Fruit fly (Drosophila melanogaster) whole organism, prepupa: ENCODE measurements around the gene CG31347.

Experiments
- Blimp-1 ChIP-seq: fragments of 200-800 bp; sonication (Bioruptor generic); optimal IDR thresholded peaks from 3 replicates; lab custom pipeline; 2017; ENCODE audit warnings: missing biosample characterization, missing genetic modification characterization, mild to moderate bottlenecking, moderate library complexity, missing genetic modification reagents
- CG10631 ChIP-seq: fragments of 200-800 bp; sonication (Bioruptor generic); optimal IDR thresholded peaks from 2 replicates; lab custom pipeline; 2016; ENCODE audit warnings: missing biosample characterization, missing genetic modification characterization
- CG10669 ChIP-seq: fragments of 200-800 bp; sonication (Bioruptor generic); optimal IDR thresholded peaks from 3 replicates; lab custom pipeline; 2018; ENCODE audit warnings: missing biosample characterization, mild to moderate bottlenecking, missing genetic modification characterization, moderate library complexity
- CG11294 ChIP-seq: fragments of 200-800 bp; sonication (Bioruptor generic); IDR thresholded peaks from 2 replicates; pipeline ENCODE4 v1.3.6; 2022; ENCODE audit warnings: missing biosample characterization, missing genetic modification characterization
- CG11762 ChIP-seq: fragments of 200-800 bp; sonication (Bioruptor generic); optimal IDR thresholded peaks from 3 replicates; lab custom pipeline; 2016; ENCODE audit warnings: missing biosample characterization, missing genetic modification characterization; ENCODE audit not compliant: insufficient read depth
- CG3032 ChIP-seq: fragments of 200-800 bp; optimal IDR thresholded peaks from 2 replicates; lab custom pipeline; 2019; ENCODE audit warnings: missing biosample characterization, mild to moderate bottlenecking, missing genetic modification characterization, moderate library complexity
- CG31627 ChIP-seq: fragments of 200-800 bp; sonication (Bioruptor generic); optimal IDR thresholded peaks from 3 replicates; lab custom pipeline; 2016; ENCODE audit warnings: missing biosample characterization, missing genetic modification characterization
- CG32006 ChIP-seq: fragments of 200-800 bp; sonication (Bioruptor generic); optimal IDR thresholded peaks from 3 replicates; lab custom pipeline; 2017; ENCODE audit warnings: missing biosample characterization, mild to moderate bottlenecking, missing genetic modification characterization
- CG34406 ChIP-seq: fragments of 200-800 bp; sonication (Bioruptor generic); optimal IDR thresholded peaks from 3 replicates; lab custom pipeline; 2016; ENCODE audit warnings: missing biosample characterization, missing genetic modification characterization
- CG3919 ChIP-seq: fragments of 200-800 bp; sonication (Bioruptor generic); optimal IDR thresholded peaks from 3 replicates; lab custom pipeline; 2016; ENCODE audit warnings: missing biosample characterization, missing genetic modification characterization
- CG4318 ChIP-seq: fragments of 200-800 bp; sonication (Bioruptor generic); optimal IDR thresholded peaks from 3 replicates; lab custom pipeline; 2017; ENCODE audit warnings: missing biosample characterization, mild to moderate bottlenecking, missing genetic modification characterization
- CG6163 ChIP-seq: fragments of 200-800 bp; sonication (Bioruptor generic); IDR thresholded peaks from 3 replicates; pipeline ENCODE4 v1.3.6; 2022; ENCODE audit warnings: missing biosample characterization, missing genetic modification characterization
- CG6276 ChIP-seq: fragments of 200-800 bp; sonication (Bioruptor generic); optimal IDR thresholded peaks from 2 replicates; lab custom pipeline; 2017; ENCODE audit warnings: missing biosample characterization, mild to moderate bottlenecking, missing genetic modification characterization
- CG6792 ChIP-seq: fragments of 200-800 bp; sonication (Bioruptor generic); optimal IDR thresholded peaks from 3 replicates; lab custom pipeline; 2016; ENCODE audit warnings: missing biosample characterization, missing genetic modification characterization
- CG6808 ChIP-seq: fragments of 200-800 bp; sonication (Bioruptor generic); optimal IDR thresholded peaks from 3 replicates; lab custom pipeline; 2017; ENCODE audit warnings: missing biosample characterization, missing genetic modification characterization, mild to moderate bottlenecking, moderate library complexity, missing genetic modification reagents
- CG6854 ChIP-seq: fragments of 200-800 bp; sonication (Bioruptor generic); optimal IDR thresholded peaks from 2 replicates; lab custom pipeline; 2017; ENCODE audit warnings: missing biosample characterization, mild to moderate bottlenecking, missing genetic modification characterization
- CG7368 ChIP-seq: fragments of 200-800 bp; sonication (Bioruptor generic); optimal IDR thresholded peaks from 3 replicates; lab custom pipeline; 2016; ENCODE audit warnings: missing biosample characterization, missing genetic modification characterization
- CG8119 ChIP-seq: fragments of 200-800 bp; sonication (Bioruptor generic); IDR thresholded peaks from 3 replicates; pipeline ENCODE4 v1.3.6; 2022; ENCODE audit warnings: missing biosample characterization, missing genetic modification characterization
- CG8632 ChIP-seq: fragments of 200-800 bp; sonication (Bioruptor generic); optimal IDR thresholded peaks from 3 replicates; lab custom pipeline; 2016; ENCODE audit warnings: missing biosample characterization, missing genetic modification characterization
- CG9139 ChIP-seq: fragments of 200-800 bp; sonication (Bioruptor generic); optimal IDR thresholded peaks from 3 replicates; lab custom pipeline; 2017; ENCODE audit warnings: missing biosample characterization, mild to moderate bottlenecking, missing genetic modification characterization
- Eip75B ChIP-seq: fragments of 200-800 bp; sonication (Bioruptor generic); optimal IDR thresholded peaks from 3 replicates; lab custom pipeline; 2016; ENCODE audit warnings: missing biosample characterization, missing genetic modification characterization
- Eip78C ChIP-seq: fragments of 200-800 bp; sonication (Bioruptor generic); peaks from one replicate; lab custom pipeline; 2016; ENCODE audit warnings: missing biosample characterization, missing genetic modification characterization
- Eip93F ChIP-seq: fragments of 200-800 bp; sonication (Bioruptor generic); optimal IDR thresholded peaks from 2 replicates; lab custom pipeline; 2016; ENCODE audit warnings: missing biosample characterization, mild to moderate bottlenecking, missing genetic modification characterization
- Ets21C ChIP-seq: fragments of 200-800 bp; sonication (Bioruptor generic); optimal IDR thresholded peaks from 3 replicates; lab custom pipeline; 2016; ENCODE audit warnings: missing biosample characterization, missing genetic modification characterization
- Hr38 ChIP-seq: sonication (Bioruptor generic); optimal IDR thresholded peaks from 2 replicates; lab custom pipeline; 2016; ENCODE audit warnings: missing biosample characterization, missing genetic modification characterization
- Hr39 ChIP-seq: fragments of 200-800 bp; sonication (Bioruptor generic); optimal IDR thresholded peaks from 2 replicates; lab custom pipeline; 2016; ENCODE audit warnings: missing biosample characterization, missing genetic modification characterization
- Hr4 ChIP-seq: fragments of 200-800 bp; sonication (Bioruptor generic); optimal IDR thresholded peaks from 3 replicates; lab custom pipeline; 2016; ENCODE audit warnings: missing biosample characterization, missing genetic modification characterization
- Lpt ChIP-seq: fragments of 200-800 bp; sonication (Bioruptor generic); optimal IDR thresholded peaks from 3 replicates; lab custom pipeline; 2016; ENCODE audit warnings: missing biosample characterization, missing genetic modification characterization
- Met ChIP-seq: fragments of 200-800 bp; sonication (Bioruptor generic); optimal IDR thresholded peaks from 3 replicates; lab custom pipeline; 2016; ENCODE audit warnings: missing biosample characterization, missing genetic modification characterization
- Smox ChIP-seq: fragments of 200-800 bp; sonication (Bioruptor generic); optimal IDR thresholded peaks from 3 replicates; lab custom pipeline; 2016; ENCODE audit warnings: missing biosample characterization, missing genetic modification characterization
- Sox102F ChIP-seq: fragments of 200-800 bp; sonication (Bioruptor generic); optimal IDR thresholded peaks from 2 replicates; lab custom pipeline; 2016; ENCODE audit warnings: missing biosample characterization, mild to moderate bottlenecking, missing genetic modification characterization
- achi ChIP-seq: fragments of 200-800 bp; sonication (Bioruptor generic); optimal IDR thresholded peaks from 3 replicates; lab custom pipeline; 2016; ENCODE audit warnings: missing biosample characterization, missing genetic modification characterization
- acj6 ChIP-seq: fragments of 200-800 bp; sonication (Bioruptor generic); optimal IDR thresholded peaks from 3 replicates; lab custom pipeline; 2016; ENCODE audit warnings: missing biosample characterization, missing genetic modification characterization
- cyc ChIP-seq: fragments of 200-800 bp; sonication (Bioruptor generic); optimal IDR thresholded peaks from 3 replicates; lab custom pipeline; 2016; ENCODE audit warnings: missing biosample characterization, missing genetic modification characterization
- dsx ChIP-seq: fragments of 200-800 bp; optimal IDR thresholded peaks from 3 replicates; lab custom pipeline; 2019; ENCODE audit warnings: missing biosample characterization, mild to moderate bottlenecking, missing genetic modification characterization, moderate library complexity; ENCODE audit not compliant: poor library complexity, severe bottlenecking
- eg ChIP-seq: fragments of 200-800 bp; sonication (Bioruptor generic); IDR thresholded peaks from 3 replicates; pipeline ENCODE4 v1.3.6; 2022; ENCODE audit warnings: missing biosample characterization, missing genetic modification characterization
- esn ChIP-seq: fragments of 200-800 bp; sonication (Bioruptor generic); optimal IDR thresholded peaks from 2 replicates; lab custom pipeline; 2016; ENCODE audit warnings: missing biosample characterization, mild to moderate bottlenecking, missing genetic modification characterization, moderate library complexity
- fd59A ChIP-seq: fragments of 200-800 bp; sonication (Bioruptor generic); optimal IDR thresholded peaks from 2 replicates; lab custom pipeline; 2017; ENCODE audit warnings: missing biosample characterization, mild to moderate bottlenecking, missing genetic modification characterization, missing genetic modification reagents
- fd85E ChIP-seq: fragments of 200-800 bp; sonication (Bioruptor generic); optimal IDR thresholded peaks from 3 replicates; lab custom pipeline; 2016; ENCODE audit warnings: missing biosample characterization, missing genetic modification characterization
- fkh ChIP-seq: fragments of 200-800 bp; sonication (Bioruptor generic); optimal IDR thresholded peaks from 3 replicates; lab custom pipeline; 2017; ENCODE audit warnings: missing biosample characterization, mild to moderate bottlenecking, missing genetic modification characterization, moderate library complexity
- lz ChIP-seq: fragments of 200-800 bp; sonication (Bioruptor generic); optimal IDR thresholded peaks from 3 replicates; lab custom pipeline; 2016; ENCODE audit warnings: missing biosample characterization, missing genetic modification characterization
- net ChIP-seq: fragments of 200-800 bp; sonication (Bioruptor generic); optimal IDR thresholded peaks from 3 replicates; lab custom pipeline; 2016; ENCODE audit warnings: missing biosample characterization, missing genetic modification characterization
- pdm3 ChIP-seq: fragments of 200-800 bp; sonication (Bioruptor generic); optimal IDR thresholded peaks from 3 replicates; lab custom pipeline; 2016; ENCODE audit warnings: missing biosample characterization, missing genetic modification characterization
- salr ChIP-seq, 2 experiments: fragments of 200-800 bp; sonication (Bioruptor generic); optimal IDR thresholded peaks; 3 replicates each; lab custom pipeline; 2016 to 2018; ENCODE audit warnings: missing biosample characterization in 2 of 2, missing genetic modification characterization in 2 of 2, mild to moderate bottlenecking in 1 of 2
- spab ChIP-seq: fragments of 200-800 bp; sonication (Bioruptor generic); optimal IDR thresholded peaks from 2 replicates; lab custom pipeline; 2017; ENCODE audit warnings: missing biosample characterization, mild to moderate bottlenecking, missing genetic modification characterization, missing genetic modification reagents
- ss ChIP-seq, 2 experiments: fragments of 200-800 bp; sonication (Bioruptor generic); optimal IDR thresholded peaks; 2 replicates in 1 of 2; 3 replicates in 1 of 2; lab custom pipeline; 2017 to 2018; ENCODE audit warnings: mild to moderate bottlenecking in 2 of 2, missing biosample characterization in 2 of 2, missing genetic modification characterization in 2 of 2, moderate library complexity in 1 of 2
- svp ChIP-seq: fragments of 200-800 bp; sonication (Bioruptor generic); peaks from one replicate; lab custom pipeline; 2016; ENCODE audit warnings: missing biosample characterization, missing genetic modification characterization
- topi ChIP-seq: fragments of 200-800 bp; sonication (Bioruptor generic); optimal IDR thresholded peaks from 3 replicates; lab custom pipeline; 2016; ENCODE audit warnings: missing biosample characterization, missing genetic modification characterization

The CG31347 gene

dm6 chr3R:12727944-12728649, 35.7 kb upstream of the CG31347 start (continued):
- TF ChIP-seq CG6792 (no peak), cyc (peak; percentile 8), Eip78C (peak; percentile 71), net (GFP tag; lab: Kevin White, UChicago) (no peak), Lpt (GFP tag; lab: Kevin White, UChicago) (no peak), CG8632 (GFP tag; lab: Kevin White, UChicago) (no peak), CG11762 (GFP tag; lab: Kevin White, UChicago) (no peak), svp (GFP tag; lab: Kevin White, UChicago) (peak; percentile 73), CG7368 (GFP tag; lab: Kevin White, UChicago) (no peak), Hr38 (no peak), fd59A (GFP tag; lab: Kevin White, UChicago) (peak; percentile 15), CG6276 (GFP tag; lab: Kevin White, UChicago) (no peak), lz (GFP tag; lab: Kevin White, UChicago) (peak; percentile 6), CG8119 (GFP tag; lab: Robert Waterston, UW) (no peak), CG11294 (GFP tag; lab: Robert Waterston, UW) (no peak), CG10669 (GFP tag; lab: Kevin White, UChicago) (peak; percentile 17), CG4318 (peak; percentile 4), Hr4 (GFP tag; lab: Kevin White, UChicago) (no peak), CG34406 (GFP tag; lab: Kevin White, UChicago) (no peak), eg (no peak), Sox102F (GFP tag; lab: Kevin White, UChicago) (no peak), Hr39 (GFP tag; lab: Kevin White, UChicago) (peak; percentile 32), CG32006 (peak; percentile 33), salr (GFP tag; optimal IDR thresholded peaks at IDR 0.05; lab: Kevin White, UChicago) (no peak), CG10631 (GFP tag; lab: Kevin White, UChicago) (peak; percentile 3), spab (GFP tag; lab: Kevin White, UChicago) (peak; percentile 11), pdm3 (peak; percentile 22), CG6808 (no peak), Eip93F (GFP tag; lab: Kevin White, UChicago) (no peak), Ets21C (GFP tag; lab: Kevin White, UChicago) (no peak), CG6854 (GFP tag; lab: Kevin White, UChicago) (no peak), CG3032 (tag; lab: Kevin White, UChicago) (peak; percentile 9), topi (GFP tag; lab: Kevin White, UChicago) (no peak), fd85E (GFP tag; lab: Kevin White, UChicago) (no peak), esn (no peak)

DNA sequence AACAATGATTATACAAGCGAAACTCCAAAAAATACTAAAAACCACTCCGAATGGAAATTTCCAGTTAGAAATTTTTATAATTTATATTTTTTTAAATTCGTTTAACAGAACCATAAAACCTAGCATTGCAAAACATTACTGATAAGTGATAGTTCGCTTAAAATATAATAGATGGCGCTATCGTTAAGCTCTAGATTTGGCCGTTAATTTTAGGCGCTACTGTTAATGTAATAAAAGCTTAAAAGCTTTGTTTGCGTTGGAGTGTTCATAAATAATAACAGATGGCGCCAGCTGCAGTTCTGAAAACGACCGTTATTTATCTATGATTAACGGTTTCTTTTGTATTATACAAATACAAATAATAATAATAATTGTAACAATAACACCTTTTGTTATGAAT, 31.4 kb upstream of the CG31347 start:
- TF ChIP-seq Eip93F (GFP tag; lab: Kevin White, UChicago) (no peak), cyc (peak; percentile 36), CG9139 (no peak), CG11294 (GFP tag; lab: Robert Waterston, UW) (no peak), CG8632 (GFP tag; lab: Kevin White, UChicago) (no peak), CG34406 (GFP tag; lab: Kevin White, UChicago) (no peak), Sox102F (GFP tag; lab: Kevin White, UChicago) (no peak), ss (GFP tag; optimal IDR thresholded peaks at IDR 0.05; lab: Kevin White, UChicago) (no peak), spab (GFP tag; lab: Kevin White, UChicago) (no peak), eg (no peak), Hr39 (GFP tag; lab: Kevin White, UChicago) (peak; percentile 22), fkh (GFP tag; lab: Kevin White, UChicago) (no peak), esn (peak; percentile 43), Eip78C (peak; percentile 63), achi (GFP tag; lab: Kevin White, UChicago) (no peak), CG6163 (GFP tag; lab: Robert Waterston, UW) (no peak), Eip75B (no peak), CG3919 (no peak), svp (GFP tag; lab: Kevin White, UChicago) (no peak), Ets21C (GFP tag; lab: Kevin White, UChicago) (no peak), acj6 (GFP tag; lab: Kevin White, UChicago) (no peak), Met (GFP tag; lab: Kevin White, UChicago) (peak; percentile 16), CG31627 (GFP tag; lab: Kevin White, UChicago) (peak; percentile 16), Blimp-1 (no peak), CG4318 (no peak), fd85E (GFP tag; lab: Kevin White, UChicago) (no peak), lz (GFP tag; lab: Kevin White, UChicago) (peak; percentile 15), Smox (GFP tag; lab: Kevin White, UChicago) (peak; percentile 16), CG3032 (tag; lab: Kevin White, UChicago) (no peak), dsx (no peak)
